Worm (Caenorhabditis elegans) whole organism, young adult: ENCODE measurements around the gene lrch-1.

ENCODE experiments used
- F22D6.2 ChIP-seq: sonication (generic microtip); optimal IDR thresholded peaks from 2 replicates; lab custom pipeline; 2016; ENCODE audit warnings: mild to moderate bottlenecking, missing genetic modification characterization, missing compliant biosample characterization
- ZK185.1 ChIP-seq: sonication (generic microtip); optimal IDR thresholded peaks from 2 replicates; lab custom pipeline; 2016; ENCODE audit warnings: mild to moderate bottlenecking, missing genetic modification characterization, missing compliant biosample characterization; ENCODE audit not compliant: poor library complexity, severe bottlenecking
- ama-1 ChIP-seq, 3 experiments: fragments of 150-350 bp in 1 of 3; sonication (generic microtip) in 2 of 3; optimal IDR thresholded peaks; 2 replicates each; lab custom pipeline; 2014 to 2018; ENCODE audit warnings: missing biosample characterization in 2 of 3, missing genetic modification characterization in 2 of 3, missing genetic modification reagents in 2 of 3
- athp-1 ChIP-seq: sonication (generic microtip); optimal IDR thresholded peaks from 2 replicates; lab custom pipeline; 2017; ENCODE audit warnings: mild to moderate bottlenecking, missing genetic modification characterization, missing compliant biosample characterization
- ccch-3 ChIP-seq: fragments of 200-800 bp; sonication (Bioruptor generic); optimal IDR thresholded peaks from 2 replicates; lab custom pipeline; 2018; ENCODE audit warnings: mild to moderate bottlenecking, missing genetic modification characterization, missing compliant biosample characterization
- ceh-58 ChIP-seq: fragments of 200-800 bp; sonication (Bioruptor generic); IDR thresholded peaks from 2 replicates; pipeline ENCODE4 v1.3.6; 2022; ENCODE audit warnings: missing genetic modification characterization, missing compliant biosample characterization
- egl-44 ChIP-seq: fragments of 200-800 bp; sonication (Bioruptor generic); IDR thresholded peaks from 2 replicates; pipeline ENCODE4 v1.3.6; 2022; ENCODE audit warnings: missing genetic modification reagents, missing genetic modification characterization, missing compliant biosample characterization
- madf-8 ChIP-seq: fragments of 200-800 bp; sonication (Bioruptor generic); conservative IDR thresholded peaks from 2 replicates; pipeline ENCODE4 v1.3.6; 2022; ENCODE audit warnings: missing genetic modification reagents, missing genetic modification characterization, missing compliant biosample characterization
- nfya-1 ChIP-seq: sonication (generic microtip); optimal IDR thresholded peaks from 2 replicates; lab custom pipeline; 2017; ENCODE audit warnings: antibody characterized with exemption, missing compliant biosample characterization, missing genetic modification characterization, borderline replicate concordance; ENCODE audit not compliant: insufficient read depth
- nhr-80 ChIP-seq: sonication (generic microtip); optimal IDR thresholded peaks from 2 replicates; lab custom pipeline; 2016; ENCODE audit warnings: missing genetic modification characterization, missing compliant biosample characterization
- snpc-4 ChIP-seq, 5 experiments: fragments of 150-350 bp in 1 of 5; sonication (generic microtip) in 4 of 5; optimal IDR thresholded peaks; 2 replicates each; lab custom pipeline; 2014 to 2018; ENCODE audit warnings: missing genetic modification characterization in 5 of 5, missing biosample characterization in 3 of 5, antibody characterized with exemption in 2 of 5, mild to moderate bottlenecking in 2 of 5, missing compliant biosample characterization in 2 of 5, missing genotype in 2 of 5, moderate library complexity in 2 of 5, missing genetic modification reagents in 1 of 5
- unc-62 ChIP-seq: fragments of 150-350 bp; optimal IDR thresholded peaks from 2 replicates; lab custom pipeline; 2014; ENCODE audit warnings: missing biosample characterization, missing genetic modification reagents, missing genetic modification characterization
- ztf-22 ChIP-seq: fragments of 200-800 bp; sonication (Bioruptor generic); optimal IDR thresholded peaks from 2 replicates; lab custom pipeline; 2018; ENCODE audit warnings: mild to moderate bottlenecking, missing genetic modification characterization, moderate library complexity, missing compliant biosample characterization
- ztf-25 ChIP-seq: fragments of 200-800 bp; sonication (Bioruptor generic); IDR thresholded peaks from 2 replicates; pipeline ENCODE4 v1.3.6; 2022; ENCODE audit warnings: missing genetic modification reagents, missing genetic modification characterization, missing compliant biosample characterization

- TF ChIP-seq ztf-25 (GFP tag; lab: Robert Waterston, UW) = no peak
- TF ChIP-seq nhr-80 = no peak
- no peak for TF ChIP-seq ZK185.1 (tag; lab: Kevin White, UChicago)
- no peak for TF ChIP-seq unc-62 (GFP tag; lab: Kevin White, UChicago)
- no peak for TF ChIP-seq F22D6.2 (tag; lab: Kevin White, UChicago)
- no peak for TF ChIP-seq egl-44 (GFP tag; lab: Robert Waterston, UW)
- TF ChIP-seq ama-1 (optimal IDR thresholded peaks at IDR 0.05; lab: Kevin White, UChicago) = no peak
- no peak for TF ChIP-seq ama-1 (GFP tag; optimal IDR thresholded peaks at IDR 0.05; lab: Kevin White, UChicago)
- TF ChIP-seq athp-1 (tag; lab: Kevin White, UChicago) = no peak
- TF ChIP-seq ccch-3 (GFP tag; lab: Kevin White, UChicago) = no peak
- no peak for TF ChIP-seq madf-8
- no peak for TF ChIP-seq ztf-22 (GFP tag; lab: Kevin White, UChicago)
- TF ChIP-seq snpc-4 (GFP tag; optimal IDR thresholded peaks at IDR 0.05; lab: Kevin White, UChicago) = no peak
- no peak for TF ChIP-seq snpc-4 (tag; optimal IDR thresholded peaks at IDR 0.05; lab: Kevin White, UChicago)
- TF ChIP-seq nfya-1 (tag; lab: Kevin White, UChicago) = no peak
- TF ChIP-seq ceh-58 = no peak
Measured at ce11 chrX:6256969-6257368, 40.5 kb upstream of the lrch-1 start.
